Fruit fly (Drosophila melanogaster) whole organism, adult: ENCODE results near the gene Madm.

Experiments used
- CG11617 ChIP-seq: fragments of 200-800 bp; sonication (Bioruptor generic); optimal IDR thresholded peaks from 2 replicates; lab custom pipeline; 2017; ENCODE audit warnings: mild to moderate bottlenecking, missing biosample characterization, missing genetic modification reagents, missing genetic modification characterization
- CG12768 ChIP-seq: fragments of 200-800 bp; sonication (Bioruptor generic); optimal IDR thresholded peaks from 2 replicates; lab custom pipeline; 2017; ENCODE audit warnings: missing biosample characterization, missing genetic modification characterization, mild to moderate bottlenecking, moderate library complexity, missing genetic modification reagents
- CG14711 ChIP-seq: fragments of 200-800 bp; sonication (Bioruptor generic); optimal IDR thresholded peaks from 2 replicates; lab custom pipeline; 2018; ENCODE audit warnings: missing biosample characterization, mild to moderate bottlenecking, missing genetic modification characterization, moderate library complexity
- CG1620 ChIP-seq: fragments of 200-800 bp; sonication (Bioruptor generic); optimal IDR thresholded peaks from 2 replicates; lab custom pipeline; 2016; ENCODE audit warnings: missing biosample characterization, missing genetic modification characterization
- CG33017 ChIP-seq: fragments of 200-800 bp; sonication (Bioruptor generic); optimal IDR thresholded peaks from 2 replicates; lab custom pipeline; 2018; ENCODE audit warnings: missing biosample characterization, mild to moderate bottlenecking, missing genetic modification characterization, moderate library complexity
- CG5204 ChIP-seq: fragments of 200-800 bp; sonication (Bioruptor generic); optimal IDR thresholded peaks from 2 replicates; lab custom pipeline; 2016; ENCODE audit warnings: missing biosample characterization, missing genetic modification characterization
- CG7045 ChIP-seq: fragments of 200-800 bp; sonication (Bioruptor generic); optimal IDR thresholded peaks from 2 replicates; lab custom pipeline; 2017; ENCODE audit warnings: missing biosample characterization, mild to moderate bottlenecking, missing genetic modification characterization
- CG7101 ChIP-seq: fragments of 200-800 bp; sonication (Bioruptor generic); optimal IDR thresholded peaks from 2 replicates; lab custom pipeline; 2018; ENCODE audit warnings: missing biosample characterization, mild to moderate bottlenecking, missing genetic modification characterization, moderate library complexity
- Clk ChIP-seq: fragments of 200-800 bp; sonication (Bioruptor generic); optimal IDR thresholded peaks from 2 replicates; lab custom pipeline; 2017; ENCODE audit warnings: missing biosample characterization, missing genetic modification characterization
- Crg-1 ChIP-seq: fragments of 200-800 bp; sonication (Bioruptor generic); optimal IDR thresholded peaks from 2 replicates; lab custom pipeline; 2016; ENCODE audit warnings: missing biosample characterization, missing genetic modification characterization
- Hr96 ChIP-seq: fragments of 200-800 bp; sonication (Bioruptor generic); optimal IDR thresholded peaks from 2 replicates; lab custom pipeline; 2016; ENCODE audit warnings: missing biosample characterization, missing genetic modification characterization
- Mnt ChIP-seq: fragments of 200-800 bp; sonication (Bioruptor generic); optimal IDR thresholded peaks from 2 replicates; lab custom pipeline; 2016; ENCODE audit warnings: missing biosample characterization, mild to moderate bottlenecking, missing genetic modification characterization
- bab1 ChIP-seq: fragments of 200-800 bp; sonication (Bioruptor generic); optimal IDR thresholded peaks from 3 replicates; lab custom pipeline; 2019; ENCODE audit warnings: missing biosample characterization, mild to moderate bottlenecking, missing genetic modification characterization, moderate library complexity
- cic ChIP-seq: fragments of 200-800 bp; sonication (Bioruptor generic); optimal IDR thresholded peaks from 2 replicates; lab custom pipeline; 2017; ENCODE audit warnings: missing biosample characterization, mild to moderate bottlenecking, missing genetic modification characterization, moderate library complexity
- cnc ChIP-seq, 2 experiments: fragments of >200 bp; optimal IDR thresholded peaks; 2 replicates each; lab custom pipeline; 2017
- kay ChIP-seq: fragments of 200-800 bp; sonication (Bioruptor generic); peaks from one replicate; lab custom pipeline; 2016; ENCODE audit warnings: missing biosample characterization, missing genetic modification characterization, borderline replicate concordance
- ovo ChIP-seq: fragments of 200-800 bp; sonication (Bioruptor generic); optimal IDR thresholded peaks from 2 replicates; lab custom pipeline; 2016; ENCODE audit warnings: missing biosample characterization, missing genetic modification characterization
- pad ChIP-seq: fragments of 200-800 bp; sonication (Bioruptor generic); optimal IDR thresholded peaks from 3 replicates; lab custom pipeline; 2017; ENCODE audit warnings: missing biosample characterization, missing genetic modification characterization, mild to moderate bottlenecking, moderate library complexity, missing genetic modification reagents
- tj ChIP-seq: fragments of 200-800 bp; sonication (Bioruptor generic); optimal IDR thresholded peaks from 3 replicates; lab custom pipeline; 2017; ENCODE audit warnings: missing biosample characterization, mild to moderate bottlenecking, missing genetic modification characterization, moderate library complexity
- toe ChIP-seq: fragments of 200-800 bp; sonication (Bioruptor generic); optimal IDR thresholded peaks from 2 replicates; lab custom pipeline; 2016; ENCODE audit warnings: missing biosample characterization, missing genetic modification characterization

Madm gene

dm6 chr3R:5704982-5705381, 37.3 kb upstream of the Madm start:
- TF ChIP-seq CG1620 (GFP tag; lab: Kevin White, UChicago) (no peak), CG33017 (tag; lab: Kevin White, UChicago) (no peak), cnc (optimal IDR thresholded peaks at IDR 0.05; lab: Kevin White, UChicago) (no peak), CG5204 (GFP tag; lab: Kevin White, UChicago) (no peak), CG7045 (GFP tag; lab: Kevin White, UChicago) (no peak), cic (GFP tag; lab: Kevin White, UChicago) (no peak), Clk (GFP tag; lab: Kevin White, UChicago) (no peak), kay (GFP tag; lab: Kevin White, UChicago) (no peak), CG12768 (GFP tag; lab: Kevin White, UChicago) (no peak), Hr96 (GFP tag; lab: Kevin White, UChicago) (no peak), tj (GFP tag; lab: Kevin White, UChicago) (no peak), CG14711 (tag; lab: Kevin White, UChicago) (no peak), pad (GFP tag; lab: Kevin White, UChicago) (no peak), ovo (no peak), Mnt (no peak), CG11617 (no peak), Crg-1 (no peak), CG7101 (tag; lab: Kevin White, UChicago) (no peak), toe (GFP tag; lab: Kevin White, UChicago) (no peak)

- TF ChIP-seq Crg-1 (no peak), CG14711 (tag; lab: Kevin White, UChicago) (peak; percentile 11), CG5204 (GFP tag; lab: Kevin White, UChicago) (no peak), cnc (optimal IDR thresholded peaks at IDR 0.05; lab: Kevin White, UChicago) (no peak), CG7101 (tag; lab: Kevin White, UChicago) (no peak), pad (GFP tag; lab: Kevin White, UChicago) (no peak), Clk (GFP tag; lab: Kevin White, UChicago) (no peak), CG12768 (GFP tag; lab: Kevin White, UChicago) (no peak), Mnt (no peak), CG11617 (no peak), CG1620 (GFP tag; lab: Kevin White, UChicago) (no peak), CG7045 (GFP tag; lab: Kevin White, UChicago) (no peak), tj (GFP tag; lab: Kevin White, UChicago) (no peak), toe (GFP tag; lab: Kevin White, UChicago) (peak; percentile 47), CG33017 (tag; lab: Kevin White, UChicago) (no peak), ovo (no peak), cic (GFP tag; lab: Kevin White, UChicago) (no peak), Hr96 (GFP tag; lab: Kevin White, UChicago) (no peak), kay (GFP tag; lab: Kevin White, UChicago) (no peak), bab1 (GFP tag; lab: Kevin White, UChicago) (peak; percentile 23)
These were observed 36.7 kb upstream of the Madm start for dm6 chr3R:5705469-5706067.

DNA sequence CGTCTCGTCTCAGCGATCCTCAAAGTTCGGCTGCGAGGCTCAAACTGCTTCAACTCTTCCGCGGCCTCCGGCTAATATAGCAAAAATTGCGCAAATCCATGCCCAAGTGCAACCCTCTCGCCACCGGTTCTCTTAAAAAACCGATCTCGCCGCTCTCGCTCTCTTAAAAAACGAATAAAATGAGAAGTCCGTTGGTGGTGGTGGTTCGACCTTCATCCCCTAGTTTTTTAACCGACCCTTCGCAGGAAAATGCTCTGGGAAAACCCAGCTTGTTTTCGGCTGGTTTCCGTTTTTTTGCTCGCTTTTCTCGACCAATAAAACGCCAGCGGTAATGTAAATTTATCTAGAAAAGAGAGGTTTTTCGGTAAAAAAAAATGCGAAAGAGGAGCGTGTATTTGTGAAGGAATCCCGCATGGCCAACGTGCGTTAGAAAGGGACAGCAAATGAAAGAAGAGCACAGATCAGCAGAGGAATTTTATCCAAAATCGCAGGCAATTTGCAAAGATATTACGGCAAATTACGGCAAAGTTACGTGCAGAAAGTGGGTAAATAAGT, 25.5 kb upstream of the Madm start, which contains the start of gene cas:
cas (minus strand) TSS at position 51 of the 555 bp plus-strand sequence.
- TF ChIP-seq Clk (GFP tag; lab: Kevin White, UChicago) (no peak), kay (GFP tag; lab: Kevin White, UChicago) (no peak), CG33017 (tag; lab: Kevin White, UChicago) (no peak), CG7101 (tag; lab: Kevin White, UChicago) (no peak), ovo (no peak), CG14711 (tag; lab: Kevin White, UChicago) (no peak), CG5204 (GFP tag; lab: Kevin White, UChicago) (no peak), tj (GFP tag; lab: Kevin White, UChicago) (no peak), toe (GFP tag; lab: Kevin White, UChicago) (no peak), cnc (optimal IDR thresholded peaks at IDR 0.05; lab: Kevin White, UChicago) (no peak), CG7045 (GFP tag; lab: Kevin White, UChicago) (no peak), Mnt (no peak), CG1620 (GFP tag; lab: Kevin White, UChicago) (no peak), Hr96 (GFP tag; lab: Kevin White, UChicago) (no peak), CG12768 (GFP tag; lab: Kevin White, UChicago) (no peak)

DNA sequence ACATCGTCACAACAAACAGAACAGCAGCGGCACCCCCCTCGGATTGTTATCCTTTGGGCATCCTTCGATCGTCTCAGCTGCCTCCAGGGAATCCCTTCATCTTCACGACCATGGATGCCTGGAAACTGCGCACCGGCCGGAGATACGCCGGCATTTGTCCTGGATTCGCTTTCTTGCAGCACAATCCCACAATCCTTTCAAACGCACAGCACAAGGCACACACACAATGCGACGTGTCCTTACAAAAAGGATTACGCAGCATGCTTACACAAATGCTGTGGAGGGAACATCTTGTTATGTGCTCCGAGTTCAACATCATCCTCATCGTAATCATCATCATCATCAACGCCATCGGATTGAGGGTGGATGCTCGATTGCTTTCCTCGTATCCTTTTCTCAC, 19.2 kb upstream of the Madm start:
- TF ChIP-seq bab1 (GFP tag; lab: Kevin White, UChicago) (no peak), Crg-1 (no peak), CG7101 (tag; lab: Kevin White, UChicago) (no peak), CG5204 (GFP tag; lab: Kevin White, UChicago) (no peak), CG33017 (tag; lab: Kevin White, UChicago) (no peak), CG1620 (GFP tag; lab: Kevin White, UChicago) (no peak), cnc (optimal IDR thresholded peaks at IDR 0.05; lab: Kevin White, UChicago) (no peak)

- no peak for TF ChIP-seq bab1 (GFP tag; lab: Kevin White, UChicago)
These were observed 14.5 kb upstream of the Madm start for dm6 chr3R:5727724-5728365.

DNA sequence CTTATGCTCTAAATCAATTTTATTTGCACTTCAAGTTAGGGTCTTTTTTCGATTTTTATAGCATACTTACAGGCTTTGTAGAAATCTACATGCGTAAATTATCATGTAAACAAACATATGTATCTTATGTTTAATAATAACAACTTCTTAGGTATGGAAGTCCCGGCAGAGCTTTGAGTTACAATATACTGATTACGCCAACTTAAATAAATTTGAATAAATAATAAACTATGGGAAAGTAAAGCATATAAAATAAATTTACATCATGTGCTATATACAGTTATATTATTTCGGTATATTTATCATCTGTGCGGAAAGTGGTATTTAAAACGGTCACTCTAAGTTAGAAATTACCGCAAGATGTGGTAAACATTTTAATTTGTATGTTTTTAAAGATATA, 9.1 kb upstream of the Madm start, which contains the start of gene CG1239:
CG1239 (plus strand) TSS at position 333 of the 400 bp plus-strand sequence.
- TF ChIP-seq CG11617 (no peak), pad (GFP tag; lab: Kevin White, UChicago) (no peak), ovo (peak; percentile 14), cnc (optimal IDR thresholded peaks at IDR 0.05; lab: Kevin White, UChicago) (no peak), CG12768 (GFP tag; lab: Kevin White, UChicago) (no peak)
